Worm (Caenorhabditis elegans) whole organism, L1 larva: ENCODE results near the gene F45D3.1.

Experiments used
- aly-2 ChIP-seq: fragments of 150-350 bp; optimal IDR thresholded peaks from 2 replicates; lab custom pipeline; 2014; ENCODE audit warnings: missing biosample characterization, missing genetic modification characterization
- fos-1 ChIP-seq: fragments of 150-350 bp; optimal IDR thresholded peaks from 2 replicates; lab custom pipeline; 2014; ENCODE audit warnings: missing biosample characterization, missing genetic modification characterization
- nhr-11 ChIP-seq: fragments of 150-350 bp; optimal IDR thresholded peaks from 2 replicates; lab custom pipeline; 2014; ENCODE audit warnings: missing biosample characterization, missing genetic modification characterization
- nhr-28 ChIP-seq: fragments of 150-350 bp; optimal IDR thresholded peaks from 2 replicates; lab custom pipeline; 2014; ENCODE audit warnings: missing biosample characterization, missing genetic modification characterization
- nhr-71 ChIP-seq: sonication (generic microtip); optimal IDR thresholded peaks from 2 replicates; lab custom pipeline; 2016; ENCODE audit warnings: mild to moderate bottlenecking, missing genetic modification characterization, moderate library complexity, missing compliant biosample characterization
- pqm-1 ChIP-seq: sonication (generic microtip); optimal IDR thresholded peaks from 3 replicates; lab custom pipeline; 2017; ENCODE audit warnings: missing biosample characterization, missing genetic modification characterization
- snpc-4 ChIP-seq: fragments of 150-350 bp; optimal IDR thresholded peaks from 2 replicates; lab custom pipeline; 2014; ENCODE audit warnings: missing biosample characterization, missing genetic modification characterization
- unc-62 ChIP-seq: fragments of 150-350 bp; optimal IDR thresholded peaks from 2 replicates; lab custom pipeline; 2014; ENCODE audit warnings: missing biosample characterization, missing genetic modification reagents, missing genetic modification characterization

ce11 chrV:12553286-12553725, 26.4 kb downstream of the F45D3.1 start:
- TF ChIP-seq fos-1 (no peak), nhr-28 (tag; lab: Kevin White, UChicago) (no peak), nhr-11 (no peak), pqm-1 (tag; lab: Kevin White, UChicago) (no peak), aly-2 (tag; lab: Kevin White, UChicago) (no peak), snpc-4 (tag; lab: Kevin White, UChicago) (no peak), nhr-71 (tag; lab: Kevin White, UChicago) (peak; percentile 64), unc-62 (GFP tag; lab: Kevin White, UChicago) (no peak)
